Worm (Caenorhabditis elegans): ENCODE data around the gene F02C9.1.

- no peak for TF ChIP-seq ama-1 (optimal IDR thresholded peaks at IDR 0.05)
- TF ChIP-seq ceh-34 (tag; optimal IDR thresholded peaks at IDR 0.05): no peak
- no peak for TF ChIP-seq zip-5 (tag; optimal IDR thresholded peaks at IDR 0.05)
- TF ChIP-seq fkh-10 (GFP tag; optimal IDR thresholded peaks at IDR 0.05): no peak
- no peak for TF ChIP-seq unc-55 (GFP tag; optimal IDR thresholded peaks at IDR 0.05)
- TF ChIP-seq ceh-9 (tag; optimal IDR thresholded peaks at IDR 0.05): no peak
- no peak for TF ChIP-seq hlh-15 (tag; optimal IDR thresholded peaks at IDR 0.05)
Measured at ce11 chrV:3185855-3186254, 47.4 kb downstream of the F02C9.1 start.
